Worm (Caenorhabditis elegans) whole organism, L4 larva: ENCODE results near the gene srsx-30.
A peak's percentile ranks its signal among the peaks of the same experiment; 100 is the strongest.

Experiments
- F37D6.2 ChIP-seq: sonication (generic microtip); optimal IDR thresholded peaks from 2 replicates; lab custom pipeline; 2016; ENCODE audit warnings: mild to moderate bottlenecking, missing genetic modification characterization, missing compliant biosample characterization
- F49E8.2 ChIP-seq: sonication (generic microtip); optimal IDR thresholded peaks from 2 replicates; lab custom pipeline; 2016; ENCODE audit warnings: missing compliant biosample characterization, mild to moderate bottlenecking, missing genetic modification characterization, borderline replicate concordance
- T20F7.1 ChIP-seq: fragments of 200-800 bp; sonication (Bioruptor generic); optimal IDR thresholded peaks from 2 replicates; lab custom pipeline; 2018; ENCODE audit warnings: mild to moderate bottlenecking, missing genetic modification characterization, missing compliant biosample characterization
- Y48G9A.11 ChIP-seq: fragments of 200-800 bp; sonication (Bioruptor generic); IDR thresholded peaks from 2 replicates; pipeline ENCODE4 v1.3.6; 2022; ENCODE audit warnings: missing genetic modification reagents, missing genetic modification characterization, missing compliant biosample characterization
- Y5F2A.4 ChIP-seq: fragments of 200-800 bp; sonication (Bioruptor generic); optimal IDR thresholded peaks from 2 replicates; lab custom pipeline; 2018; ENCODE audit warnings: mild to moderate bottlenecking, missing genetic modification characterization, missing compliant biosample characterization
- aha-1 ChIP-seq: fragments of 150-350 bp; peaks from one replicate; lab custom pipeline; 2014; ENCODE audit warnings: missing biosample characterization, missing genetic modification characterization
- ceh-28 ChIP-seq: fragments of 150-350 bp; optimal IDR thresholded peaks from 2 replicates; lab custom pipeline; 2014; ENCODE audit warnings: missing biosample characterization, missing genetic modification reagents, missing genetic modification characterization
- ceh-62 ChIP-seq: sonication (generic microtip); optimal IDR thresholded peaks from 2 replicates; lab custom pipeline; 2017; ENCODE audit warnings: missing biosample characterization, missing genetic modification characterization
- ceh-82 ChIP-seq: sonication (generic microtip); optimal IDR thresholded peaks from 2 replicates; lab custom pipeline; 2017; ENCODE audit warnings: missing biosample characterization, missing genetic modification characterization
- daf-12 ChIP-seq: fragments of 150-350 bp; optimal IDR thresholded peaks from 2 replicates; lab custom pipeline; 2014; ENCODE audit warnings: missing biosample characterization, missing genetic modification reagents, missing genetic modification characterization
- daf-16 ChIP-seq, 3 experiments: sonication (generic microtip); optimal IDR thresholded peaks; 2 replicates each; lab custom pipeline; 2016 to 2017; ENCODE audit warnings: missing genetic modification characterization in 3 of 3, missing genetic modification reagents in 3 of 3, mild to moderate bottlenecking in 2 of 3, missing compliant biosample characterization in 2 of 3, missing biosample characterization in 1 of 3, moderate library complexity in 1 of 3
- egl-27 ChIP-seq: sonication (generic microtip); optimal IDR thresholded peaks from 3 replicates; lab custom pipeline; 2017; ENCODE audit warnings: missing biosample characterization, missing genetic modification reagents, missing genetic modification characterization
- fkh-10 ChIP-seq: fragments of 150-350 bp; optimal IDR thresholded peaks from 2 replicates; lab custom pipeline; 2014; ENCODE audit warnings: missing biosample characterization, missing genetic modification reagents, missing genetic modification characterization
- hif-1 ChIP-seq, 2 experiments: sonication (generic microtip); optimal IDR thresholded peaks; 2 replicates each; lab custom pipeline; 2016 to 2017; ENCODE audit warnings: missing compliant biosample characterization in 2 of 2, missing genetic modification characterization in 2 of 2, missing genetic modification reagents in 2 of 2, missing genotype in 2 of 2, mild to moderate bottlenecking in 1 of 2
- hmg-1.1 ChIP-seq: fragments of 200-800 bp; sonication (Bioruptor generic); IDR thresholded peaks from 2 replicates; pipeline ENCODE4 v1.3.6; 2022; ENCODE audit warnings: missing genetic modification reagents, missing genetic modification characterization, missing compliant biosample characterization
- lim-7 ChIP-seq: fragments of 200-800 bp; sonication (Bioruptor generic); IDR thresholded peaks from 2 replicates; pipeline ENCODE4 v1.3.6; 2022; ENCODE audit warnings: missing genetic modification characterization, missing compliant biosample characterization
- lin-15B ChIP-seq: fragments of 150-350 bp; sonication (generic microtip); optimal IDR thresholded peaks from 3 replicates; lab custom pipeline; 2014; ENCODE audit warnings: missing biosample characterization, missing genetic modification characterization
- lin-29 ChIP-seq: fragments of 200-800 bp; sonication (Bioruptor generic); IDR thresholded peaks from 2 replicates; pipeline ENCODE4 v1.3.6; 2022; ENCODE audit warnings: missing genetic modification reagents, missing genetic modification characterization, missing compliant biosample characterization
- lin-38 ChIP-seq: fragments of 200-800 bp; sonication (Bioruptor generic); IDR thresholded peaks from 2 replicates; pipeline ENCODE4 v1.3.6; 2022; ENCODE audit warnings: missing genetic modification reagents, missing genetic modification characterization, missing compliant biosample characterization
- mep-1 ChIP-seq: fragments of 150-350 bp; sonication (generic microtip); optimal IDR thresholded peaks from 3 replicates; lab custom pipeline; 2014; ENCODE audit warnings: missing biosample characterization, missing genetic modification characterization
- mes-2 ChIP-seq: sonication (generic microtip); optimal IDR thresholded peaks from 2 replicates; lab custom pipeline; 2016; ENCODE audit warnings: missing genotype, mild to moderate bottlenecking, missing genetic modification characterization, missing compliant biosample characterization; ENCODE audit not compliant: poor library complexity, severe bottlenecking
- mxl-2 ChIP-seq: fragments of 200-800 bp; sonication (Bioruptor generic); conservative IDR thresholded peaks from 2 replicates; pipeline ENCODE4 v1.3.6; 2022; ENCODE audit warnings: missing genetic modification reagents, missing genetic modification characterization, missing compliant biosample characterization
- nhr-111 ChIP-seq: fragments of 200-800 bp; sonication (Bioruptor generic); optimal IDR thresholded peaks from 2 replicates; lab custom pipeline; 2018; ENCODE audit warnings: mild to moderate bottlenecking, missing genetic modification characterization, missing compliant biosample characterization
- nhr-28 ChIP-seq: fragments of 150-350 bp; optimal IDR thresholded peaks from 2 replicates; lab custom pipeline; 2014; ENCODE audit warnings: missing biosample characterization, missing genetic modification characterization
- php-3 ChIP-seq: fragments of 200-800 bp; sonication (Bioruptor generic); IDR thresholded peaks from 2 replicates; pipeline ENCODE4 v1.3.6; 2022; ENCODE audit warnings: missing genetic modification reagents, missing genetic modification characterization, missing compliant biosample characterization
- pqm-1 ChIP-seq: sonication (generic microtip); optimal IDR thresholded peaks from 2 replicates; lab custom pipeline; 2017; ENCODE audit warnings: missing biosample characterization, missing genetic modification characterization
- sdz-12 ChIP-seq: fragments of 200-800 bp; sonication (Bioruptor generic); optimal IDR thresholded peaks from 2 replicates; lab custom pipeline; 2018; ENCODE audit warnings: mild to moderate bottlenecking, missing genetic modification characterization, missing compliant biosample characterization
- tag-97 ChIP-seq: fragments of 200-800 bp; sonication (Bioruptor generic); IDR thresholded peaks from 2 replicates; pipeline ENCODE4 v1.3.6; 2022; ENCODE audit warnings: missing genetic modification characterization, missing compliant biosample characterization
- tra-1 ChIP-seq: fragments of 200-800 bp; sonication (Bioruptor generic); IDR thresholded peaks from 2 replicates; pipeline ENCODE4 v1.3.6; 2022; ENCODE audit warnings: missing genetic modification reagents, missing genetic modification characterization, missing compliant biosample characterization
- unc-130 ChIP-seq: sonication (generic microtip); optimal IDR thresholded peaks from 2 replicates; lab custom pipeline; 2016; ENCODE audit warnings: missing genetic modification reagents, missing genetic modification characterization, missing compliant biosample characterization
- unc-62 ChIP-seq, 3 experiments: fragments of 150-350 bp in 1 of 3; sonication (generic microtip); optimal IDR thresholded peaks in 2 of 3; peaks in 1 of 3; 1 replicate in 1 of 3; 2 replicates in 2 of 3; lab custom pipeline; 2014 to 2017; ENCODE audit warnings: missing biosample characterization in 3 of 3, missing genetic modification characterization in 3 of 3, missing genetic modification reagents in 3 of 3, missing genotype in 1 of 3
- zfp-3 ChIP-seq: fragments of 200-800 bp; sonication (Bioruptor generic); conservative IDR thresholded peaks from 2 replicates; pipeline ENCODE4 v1.3.6; 2022; ENCODE audit warnings: missing genetic modification reagents, missing genetic modification characterization, missing compliant biosample characterization
- zip-11 ChIP-seq: fragments of 200-800 bp; sonication (Bioruptor generic); IDR thresholded peaks from 2 replicates; pipeline ENCODE4 v1.3.6; 2022; ENCODE audit warnings: missing genetic modification characterization, missing compliant biosample characterization

Gene srsx-30

ce11 chrV:10158528-10158927, at the start of gene srsx-30:
Gene srsx-30, plus strand, starts transcription at chrV:10158828.
- TF ChIP-seq php-3 (no peak), daf-12 (no peak), lim-7 (GFP tag; lab: Robert Waterston, UW) (no peak)

ce11 chrV:10111129-10111528, 47.5 kb upstream of the srsx-30 start:
- TF ChIP-seq daf-16 (GFP tag; optimal IDR thresholded peaks at IDR 0.05; lab: Kevin White, UChicago) (no peak), daf-16 (tag; optimal IDR thresholded peaks at IDR 0.05; lab: Kevin White, UChicago) (peak; percentile 53), pqm-1 (peak; percentile 44), lin-29 (GFP tag; lab: Robert Waterston, UW) (no peak), nhr-28 (tag; lab: Kevin White, UChicago) (peak; percentile 17)

ce11 chrV:10112187-10112586, 46.4 kb upstream of the srsx-30 start, which contains the start of gene C08B6.3:
Gene C08B6.3, minus strand, starts transcription at chrV:10112287.
- TF ChIP-seq T20F7.1 (GFP tag; lab: Kevin White, UChicago) (no peak), zip-11 (GFP tag; lab: Robert Waterston, UW) (no peak), daf-16 (GFP tag; optimal IDR thresholded peaks at IDR 0.05; lab: Kevin White, UChicago) (no peak), daf-16 (tag; optimal IDR thresholded peaks at IDR 0.05; lab: Kevin White, UChicago) (peak; percentile 8), fkh-10 (GFP tag; lab: Kevin White, UChicago) (no peak), mep-1 (tag; lab: Kevin White, UChicago) (no peak), aha-1 (no peak), unc-62 (GFP tag; optimal IDR thresholded peaks at IDR 0.05 in 1 of 2; lab: Kevin White, UChicago) (peak in 1 of 2 experiments; percentile 18), unc-62 (tag; optimal IDR thresholded peaks at IDR 0.05; lab: Kevin White, UChicago) (no peak)

ce11 chrV:10114329-10114728, 44.3 kb upstream of the srsx-30 start, which contains the start of gene cht-5:
Gene cht-5, plus strand, starts transcription at chrV:10114629.
- TF ChIP-seq egl-27 (tag; lab: Kevin White, UChicago) (no peak), ceh-82 (no peak), unc-130 (GFP tag; lab: Kevin White, UChicago) (no peak), ceh-62 (tag; lab: Kevin White, UChicago) (no peak), F49E8.2 (tag; lab: Kevin White, UChicago) (no peak), nhr-111 (GFP tag; lab: Kevin White, UChicago) (no peak), F37D6.2 (tag; lab: Kevin White, UChicago) (no peak), daf-12 (no peak), mes-2 (tag; lab: Kevin White, UChicago) (no peak), aha-1 (no peak), tra-1 (GFP tag; lab: Robert Waterston, UW) (no peak), hmg-1.1 (GFP tag; lab: Robert Waterston, UW) (no peak), zfp-3 (GFP tag; lab: Robert Waterston, UW) (no peak), Y48G9A.11 (GFP tag; lab: Robert Waterston, UW) (no peak), mxl-2 (GFP tag; lab: Robert Waterston, UW) (no peak)
- TF ChIP-seq, all 104 proteins: peak for 0

- TF ChIP-seq php-3 (no peak), aha-1 (no peak), ceh-82 (no peak), ceh-28 (tag; lab: Kevin White, UChicago) (no peak), Y5F2A.4 (GFP tag; lab: Kevin White, UChicago) (no peak), lin-38 (GFP tag; lab: Robert Waterston, UW) (no peak), unc-130 (GFP tag; lab: Kevin White, UChicago) (no peak), mep-1 (tag; lab: Kevin White, UChicago) (no peak), lin-15B (tag; lab: Kevin White, UChicago) (no peak), tag-97 (GFP tag; lab: Robert Waterston, UW) (no peak), sdz-12 (GFP tag; lab: Kevin White, UChicago) (no peak), hif-1 (tag; optimal IDR thresholded peaks at IDR 0.05; lab: Kevin White, UChicago) (no peak)
Measured at ce11 chrV:10117465-10117864, 41.2 kb upstream of the srsx-30 start, which contains the start of gene C08B6.5. Gene C08B6.5, plus strand, starts transcription at chrV:10117765.
